Fruit fly (Drosophila melanogaster) whole organism, embryonic: ENCODE results near the gene CG34310.

ENCODE experiments used
- Adf1 ChIP-seq: fragments of 200-800 bp; sonication (Bioruptor generic); IDR thresholded peaks from 2 replicates; pipeline ENCODE4 v1.3.6; 2022; ENCODE audit warnings: missing biosample characterization, missing genetic modification characterization
- Asciz ChIP-seq: fragments of 200-800 bp; sonication (Bioruptor generic); optimal IDR thresholded peaks from 2 replicates; lab custom pipeline; 2017; ENCODE audit warnings: missing biosample characterization, mild to moderate bottlenecking, missing genetic modification characterization, missing genetic modification reagents
- Atf-2 ChIP-seq: fragments of 200-800 bp; sonication (Bioruptor generic); optimal IDR thresholded peaks from 2 replicates; lab custom pipeline; 2016; ENCODE audit warnings: missing biosample characterization, missing genetic modification characterization
- Bdp1 ChIP-seq: fragments of 200-800 bp; sonication (Bioruptor generic); optimal IDR thresholded peaks from 3 replicates; lab custom pipeline; 2016; ENCODE audit warnings: missing biosample characterization, missing genetic modification characterization
- Blimp-1 ChIP-seq: fragments of 200-800 bp; sonication (Bioruptor generic); optimal IDR thresholded peaks from 3 replicates; lab custom pipeline; 2018; ENCODE audit warnings: missing biosample characterization, missing genetic modification characterization, mild to moderate bottlenecking, moderate library complexity, missing genetic modification reagents
- CG10267 ChIP-seq: fragments of 200-800 bp; sonication (Bioruptor generic); optimal IDR thresholded peaks from 2 replicates; lab custom pipeline; 2018; ENCODE audit warnings: missing biosample characterization, mild to moderate bottlenecking, missing genetic modification characterization, moderate library complexity
- CG10431 ChIP-seq: fragments of 200-800 bp; sonication (Bioruptor generic); optimal IDR thresholded peaks from 3 replicates; lab custom pipeline; 2018; ENCODE audit warnings: missing biosample characterization, mild to moderate bottlenecking, missing genetic modification characterization
- CG10543 ChIP-seq: fragments of 200-800 bp; sonication (Bioruptor generic); optimal IDR thresholded peaks from 3 replicates; lab custom pipeline; 2017; ENCODE audit warnings: missing biosample characterization, mild to moderate bottlenecking, missing genetic modification characterization, moderate library complexity
- CG10654 ChIP-seq: fragments of 200-800 bp; sonication (Bioruptor generic); optimal IDR thresholded peaks from 2 replicates; lab custom pipeline; 2016; ENCODE audit warnings: missing biosample characterization, missing genetic modification characterization
- CG12236 ChIP-seq: fragments of 200-800 bp; sonication (Bioruptor generic); optimal IDR thresholded peaks from 2 replicates; lab custom pipeline; 2016; ENCODE audit warnings: missing biosample characterization, missing genetic modification characterization
- CG12744 ChIP-seq: fragments of 200-800 bp; sonication (Bioruptor generic); optimal IDR thresholded peaks from 2 replicates; lab custom pipeline; 2016; ENCODE audit warnings: missing biosample characterization, missing genetic modification characterization
- CG1603 ChIP-seq: fragments of 200-800 bp; sonication (Bioruptor generic); optimal IDR thresholded peaks from 2 replicates; lab custom pipeline; 2019; ENCODE audit warnings: missing biosample characterization, mild to moderate bottlenecking, missing genetic modification characterization, moderate library complexity
- CG17361 ChIP-seq: fragments of 200-800 bp; sonication (Bioruptor generic); IDR thresholded peaks from 3 replicates; pipeline ENCODE4 v1.3.6; 2022; ENCODE audit warnings: missing biosample characterization, missing genetic modification characterization
- CG18764 ChIP-seq: fragments of 200-800 bp; sonication (Bioruptor generic); optimal IDR thresholded peaks from 3 replicates; lab custom pipeline; 2016; ENCODE audit warnings: missing biosample characterization, missing genetic modification characterization
- CG6272 ChIP-seq: fragments of 200-800 bp; sonication (Bioruptor generic); IDR thresholded peaks from 2 replicates; pipeline ENCODE4 v1.3.6; 2022; ENCODE audit warnings: missing biosample characterization, missing genetic modification characterization
- CG7372 ChIP-seq: fragments of 200-800 bp; sonication (Bioruptor generic); IDR thresholded peaks from 2 replicates; pipeline ENCODE4 v1.3.6; 2022; ENCODE audit warnings: missing biosample characterization, missing genetic modification characterization
- CG7839 ChIP-seq: fragments of 200-800 bp; sonication (Bioruptor generic); optimal IDR thresholded peaks from 3 replicates; lab custom pipeline; 2018; ENCODE audit warnings: missing biosample characterization, mild to moderate bottlenecking, missing genetic modification characterization, moderate library complexity
- CG7928 ChIP-seq: fragments of 200-800 bp; sonication (Bioruptor generic); optimal IDR thresholded peaks from 2 replicates; lab custom pipeline; 2017; ENCODE audit warnings: missing biosample characterization, mild to moderate bottlenecking, missing genetic modification characterization
- CG7963 ChIP-seq: fragments of 200-800 bp; sonication (Bioruptor generic); IDR thresholded peaks from 3 replicates; pipeline ENCODE4 v1.3.6; 2022; ENCODE audit warnings: missing biosample characterization, missing genetic modification characterization; ENCODE audit not compliant: partially characterized antibody
- CG9215 ChIP-seq: fragments of 200-800 bp; sonication (Bioruptor generic); IDR thresholded peaks from 2 replicates; pipeline ENCODE4 v1.3.6; 2022; ENCODE audit warnings: missing biosample characterization, missing genetic modification characterization
- Dll ChIP-seq: fragments of 200-800 bp; sonication (Bioruptor generic); IDR thresholded peaks from 4 replicates; pipeline ENCODE4 v1.3.6; 2022; ENCODE audit warnings: missing biosample characterization, missing genetic modification characterization; ENCODE audit not compliant: partially characterized antibody
- Dp ChIP-seq: fragments of 200-800 bp; sonication (Bioruptor generic); optimal IDR thresholded peaks from 2 replicates; lab custom pipeline; 2018; ENCODE audit warnings: missing biosample characterization, mild to moderate bottlenecking, missing genetic modification characterization, moderate library complexity
- Dref ChIP-seq: fragments of 200-800 bp; sonication (Bioruptor generic); IDR thresholded peaks from 2 replicates; pipeline ENCODE4 v1.3.6; 2022; ENCODE audit warnings: missing biosample characterization, missing genetic modification characterization
- Fer1 ChIP-seq: fragments of 200-800 bp; sonication (Bioruptor generic); optimal IDR thresholded peaks from 2 replicates; lab custom pipeline; 2017; ENCODE audit warnings: missing biosample characterization, mild to moderate bottlenecking, missing genetic modification characterization
- HHEX ChIP-seq: fragments of 200-800 bp; sonication (Bioruptor generic); optimal IDR thresholded peaks from 3 replicates; lab custom pipeline; 2017; ENCODE audit warnings: missing biosample characterization, mild to moderate bottlenecking, missing genetic modification characterization, missing genetic modification reagents
- Med ChIP-seq: fragments of 200-800 bp; sonication (Bioruptor generic); peaks from one replicate; lab custom pipeline; 2016; ENCODE audit warnings: missing biosample characterization, missing genetic modification characterization, mild to moderate bottlenecking, inconsistent platforms, moderate library complexity
- Mrtf ChIP-seq: fragments of 200-800 bp; sonication (Bioruptor generic); IDR thresholded peaks from 3 replicates; pipeline ENCODE4 v1.3.6; 2022; ENCODE audit warnings: missing biosample characterization, missing genetic modification characterization
- Vsx1 ChIP-seq: fragments of 200-800 bp; sonication (Bioruptor generic); optimal IDR thresholded peaks from 2 replicates; lab custom pipeline; 2017; ENCODE audit warnings: missing biosample characterization, mild to moderate bottlenecking, missing genetic modification characterization, missing genetic modification reagents
- Xbp1 ChIP-seq: fragments of 200-800 bp; sonication (Bioruptor generic); optimal IDR thresholded peaks from 3 replicates; lab custom pipeline; 2016; ENCODE audit warnings: missing biosample characterization, mild to moderate bottlenecking, missing genetic modification characterization
- ap ChIP-seq: fragments of 200-800 bp; sonication (Bioruptor generic); IDR thresholded peaks from 2 replicates; pipeline ENCODE4 v1.3.6; 2022; ENCODE audit warnings: missing biosample characterization, missing genetic modification characterization
- bab2 ChIP-seq: fragments of 200-800 bp; sonication (Bioruptor generic); optimal IDR thresholded peaks from 2 replicates; lab custom pipeline; 2016; ENCODE audit warnings: missing biosample characterization, missing genetic modification characterization
- cad ChIP-seq: fragments of >200 bp; optimal IDR thresholded peaks from 2 replicates; lab custom pipeline; 2017; ENCODE audit warnings: missing biosample characterization, missing genetic modification characterization
- croc ChIP-seq: fragments of 200-800 bp; sonication (Bioruptor generic); conservative IDR thresholded peaks from 3 replicates; pipeline ENCODE4 v1.3.6; 2022; ENCODE audit warnings: missing biosample characterization, missing genetic modification characterization
- ems ChIP-seq: fragments of 200-800 bp; sonication (Bioruptor generic); optimal IDR thresholded peaks from 3 replicates; lab custom pipeline; 2016; ENCODE audit warnings: missing biosample characterization, missing genetic modification characterization
- esg ChIP-seq: fragments of 200-800 bp; sonication (Bioruptor generic); conservative IDR thresholded peaks from 2 replicates; pipeline ENCODE4 v1.3.6; 2022; ENCODE audit warnings: missing biosample characterization, missing genetic modification characterization
- exex ChIP-seq: fragments of 200-800 bp; sonication (Bioruptor generic); optimal IDR thresholded peaks from 4 replicates; lab custom pipeline; 2018; ENCODE audit warnings: missing biosample characterization, mild to moderate bottlenecking, missing genetic modification characterization, moderate library complexity
- gsb-n ChIP-seq: fragments of 200-800 bp; sonication (Bioruptor generic); optimal IDR thresholded peaks from 3 replicates; lab custom pipeline; 2018; ENCODE audit warnings: missing biosample characterization, mild to moderate bottlenecking, missing genetic modification characterization
- h ChIP-seq: fragments of >200 bp; optimal IDR thresholded peaks from 2 replicates; lab custom pipeline; 2017
- her ChIP-seq: fragments of 200-800 bp; sonication (Bioruptor generic); optimal IDR thresholded peaks from 2 replicates; lab custom pipeline; 2016; ENCODE audit warnings: missing biosample characterization, missing genetic modification characterization
- hkb ChIP-seq, 2 experiments: fragments of 200-800 bp in 1 of 2; fragments of >200 bp in 1 of 2; sonication (Bioruptor generic) in 1 of 2; IDR thresholded peaks in 1 of 2; optimal IDR thresholded peaks in 1 of 2; 2 replicates each; pipeline versions ENCODE4 v1.3.6 to Lab custom; 2017 to 2022; ENCODE audit warnings: missing biosample characterization in 1 of 2, missing genetic modification characterization in 1 of 2
- nau ChIP-seq: fragments of 200-800 bp; sonication (Bioruptor generic); optimal IDR thresholded peaks from 3 replicates; lab custom pipeline; 2017; ENCODE audit warnings: missing biosample characterization, mild to moderate bottlenecking, missing genetic modification characterization, missing genetic modification reagents
- nerfin-1 ChIP-seq: fragments of 200-800 bp; sonication (Bioruptor generic); optimal IDR thresholded peaks from 3 replicates; lab custom pipeline; 2019; ENCODE audit warnings: missing biosample characterization, mild to moderate bottlenecking, missing genetic modification characterization, moderate library complexity
- onecut ChIP-seq: fragments of 200-800 bp; sonication (Bioruptor generic); IDR thresholded peaks from 2 replicates; pipeline ENCODE4 v1.3.6; 2022; ENCODE audit warnings: missing biosample characterization, missing genetic modification characterization
- p53 ChIP-seq: fragments of 200-800 bp; sonication (Bioruptor generic); optimal IDR thresholded peaks from 2 replicates; lab custom pipeline; 2016; ENCODE audit warnings: missing biosample characterization, missing genetic modification characterization
- pita ChIP-seq: fragments of 200-800 bp; sonication (Bioruptor generic); optimal IDR thresholded peaks from 2 replicates; lab custom pipeline; 2017; ENCODE audit warnings: missing biosample characterization, mild to moderate bottlenecking, missing genetic modification characterization
- seq ChIP-seq: fragments of 200-800 bp; sonication (Bioruptor generic); IDR thresholded peaks from 2 replicates; pipeline ENCODE4 v1.3.6; 2022; ENCODE audit warnings: missing biosample characterization, missing genetic modification characterization
- tap ChIP-seq: fragments of 200-800 bp; optimal IDR thresholded peaks from 3 replicates; lab custom pipeline; 2019; ENCODE audit warnings: missing biosample characterization, mild to moderate bottlenecking, missing genetic modification characterization, moderate library complexity
- trem ChIP-seq: fragments of 200-800 bp; optimal IDR thresholded peaks from 3 replicates; lab custom pipeline; 2019; ENCODE audit warnings: missing biosample characterization, mild to moderate bottlenecking, missing genetic modification characterization, moderate library complexity
- vfl ChIP-seq: fragments of 200-800 bp; sonication (Bioruptor generic); optimal IDR thresholded peaks from 2 replicates; lab custom pipeline; 2016; ENCODE audit warnings: missing biosample characterization, missing genetic modification characterization
- zen ChIP-seq: fragments of 200-800 bp; sonication (Bioruptor generic); optimal IDR thresholded peaks from 3 replicates; lab custom pipeline; 2018; ENCODE audit warnings: missing biosample characterization, mild to moderate bottlenecking, missing genetic modification characterization, moderate library complexity

Gene CG34310

DNA sequence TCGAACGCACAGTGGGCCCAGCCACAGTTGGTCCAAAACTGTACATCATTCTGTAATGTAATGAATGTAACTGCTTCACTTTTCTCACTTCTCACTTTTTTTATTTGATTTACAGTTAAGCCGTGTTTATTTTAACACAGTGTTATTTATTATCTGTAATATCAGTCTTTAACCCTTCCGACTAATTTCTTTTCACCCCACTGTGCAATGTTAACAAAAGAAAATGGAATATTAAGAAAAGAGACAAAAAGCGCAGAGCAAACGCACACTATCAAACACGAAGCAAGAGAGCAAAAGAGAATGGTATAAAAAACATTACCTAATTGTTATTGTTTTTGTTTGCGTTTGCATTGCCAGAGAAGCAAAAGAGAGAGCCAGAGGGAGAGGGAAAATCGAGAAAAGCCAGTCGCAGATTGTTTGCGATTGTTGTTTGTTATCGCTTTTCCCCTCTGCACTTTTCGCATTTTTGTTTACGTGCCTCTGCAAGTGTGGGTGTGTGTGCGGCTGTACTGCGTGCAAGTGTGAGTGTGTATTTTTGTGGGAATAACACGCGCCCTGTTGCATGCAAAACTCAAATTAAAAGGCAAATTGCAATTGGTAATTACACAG is 16.3 kb upstream of the CG34310 start (continued):
- TF ChIP-seq HHEX (peak; percentile 98), CG9215 (peak; percentile 90), Dll (GFP tag; lab: Robert Waterston, UW) (peak; percentile 37; the same call in 1 of the 4 replicates), bab2 (GFP tag; lab: Kevin White, UChicago) (peak; percentile 99), p53 (GFP tag; lab: Kevin White, UChicago) (peak; percentile 95), CG7372 (GFP tag; lab: Robert Waterston, UW) (peak; percentile 96), Adf1 (GFP tag; lab: Robert Waterston, UW) (peak; percentile 82), vfl (GFP tag; lab: Kevin White, UChicago) (peak; percentile 96), Mrtf (peak; percentile 94), CG18764 (GFP tag; lab: Kevin White, UChicago) (peak; percentile 97), Bdp1 (GFP tag; lab: Kevin White, UChicago) (peak; percentile 95), CG7839 (tag; lab: Kevin White, UChicago) (peak; percentile 99), h (lab: Kevin White, UChicago) (no peak), croc (GFP tag; lab: Robert Waterston, UW) (peak; percentile 94), Atf-2 (GFP tag; lab: Kevin White, UChicago) (peak; percentile 98), exex (tag; lab: Kevin White, UChicago) (peak; percentile 89), pita (GFP tag; lab: Kevin White, UChicago) (no peak), CG7928 (GFP tag; lab: Kevin White, UChicago) (peak; percentile 76), nerfin-1 (tag; lab: Kevin White, UChicago) (peak; percentile 97), Dp (GFP tag; lab: Kevin White, UChicago) (peak; percentile 35), Vsx1 (GFP tag; lab: Kevin White, UChicago) (peak; percentile 97), seq (peak; percentile 98), nau (GFP tag; lab: Kevin White, UChicago) (peak; percentile 98), trem (tag; lab: Kevin White, UChicago) (peak; percentile 96), zen (tag; lab: Kevin White, UChicago) (peak; percentile 97), gsb-n (tag; lab: Kevin White, UChicago) (peak; percentile 99), cad (no peak), CG10654 (peak; percentile 98), CG12236 (GFP tag; lab: Kevin White, UChicago) (peak; percentile 98), Asciz (GFP tag; lab: Kevin White, UChicago) (peak; percentile 99), CG6272 (GFP tag; lab: Robert Waterston, UW) (peak; percentile 93), CG10431 (GFP tag; lab: Kevin White, UChicago) (peak; percentile 94), hkb (optimal IDR thresholded peaks at IDR 0.05; lab: Kevin White, UChicago) (no peak), hkb (GFP tag; IDR thresholded peaks at IDR 0.05; lab: Robert Waterston, UW) (peak; percentile 99), Blimp-1 (GFP tag; lab: Kevin White, UChicago) (peak; percentile 98), her (GFP tag; lab: Kevin White, UChicago) (peak; percentile 97), CG7963 (GFP tag; lab: Robert Waterston, UW) (peak; percentile 24; the same call in 1 of the 3 replicates), CG10267 (tag; lab: Kevin White, UChicago) (peak; percentile 96), Xbp1 (GFP tag; lab: Kevin White, UChicago) (peak; percentile 99), ems (GFP tag; lab: Kevin White, UChicago) (peak; percentile 99), Dref (GFP tag; lab: Robert Waterston, UW) (no peak), CG1603 (tag; lab: Kevin White, UChicago) (peak; percentile 98), onecut (GFP tag; lab: Robert Waterston, UW) (peak; percentile 96), tap (tag; lab: Kevin White, UChicago) (peak; percentile 99), Fer1 (GFP tag; lab: Kevin White, UChicago) (peak; percentile 98), esg (GFP tag; lab: Robert Waterston, UW) (peak; percentile 96), CG10543 (GFP tag; lab: Kevin White, UChicago) (peak; percentile 97), CG12744 (GFP tag; lab: Kevin White, UChicago) (peak; percentile 97), ap (GFP tag; lab: Robert Waterston, UW) (peak; percentile 97), CG17361 (GFP tag; lab: Robert Waterston, UW) (peak; percentile 98), Med (peak; percentile 100)
